Fruit fly (Drosophila melanogaster): ENCODE measurements around the gene Trmt61.

The Trmt61 gene

dm6 chr3R:26036153-26037144 is 22.8 kb upstream of the Trmt61 start (continued):
- TF ChIP-seq jigr1 (GFP tag; IDR thresholded peaks at IDR 0.05) (0 out of 3 replicates have a peak, but pooled peaks have one; percentile 24), cg (GFP tag; optimal IDR thresholded peaks at IDR 0.05) (peak; percentile 64), hbn (GFP tag; IDR thresholded peaks at IDR 0.05; ENCODE audit: partially characterized antibody) (0 out of 2 replicates have a peak, but pooled peaks have one; percentile 25), Antp (GFP tag; optimal IDR thresholded peaks at IDR 0.05) (peak; percentile 34), Scr (GFP tag; IDR thresholded peaks at IDR 0.05; ENCODE audit: partially characterized antibody) (no peak), psq (GFP tag; optimal IDR thresholded peaks at IDR 0.05) (peak; percentile 65), luna (GFP tag; optimal IDR thresholded peaks at IDR 0.05) (no peak), CG15479 (GFP tag; optimal IDR thresholded peaks at IDR 0.05) (peak; percentile 97), Hr3 (GFP tag; optimal IDR thresholded peaks at IDR 0.05) (peak; percentile 83), CG12299 (tag; optimal IDR thresholded peaks at IDR 0.05) (peak; percentile 80), peb (GFP tag; IDR thresholded peaks at IDR 0.05) (peak; percentile 61), Sox100B (GFP tag; optimal IDR thresholded peaks at IDR 0.05) (peak; percentile 96), zfh2 (GFP tag; optimal IDR thresholded peaks at IDR 0.05) (no peak), chm (GFP tag; IDR thresholded peaks at IDR 0.05) (peak; percentile 31; the same call in 1 of the 2 replicates), CG4424 (GFP tag; optimal IDR thresholded peaks at IDR 0.05) (peak; percentile 87), ase (GFP tag; IDR thresholded peaks at IDR 0.05) (no peak; the same call in 2 of the 3 replicates), CG17359 (tag; optimal IDR thresholded peaks at IDR 0.05) (peak; percentile 88), mld (GFP tag; IDR thresholded peaks at IDR 0.05; ENCODE audit: partially characterized antibody) (no peak), Kr (GFP tag; optimal IDR thresholded peaks at IDR 0.05) (peak; percentile 96), ems (GFP tag; optimal IDR thresholded peaks at IDR 0.05) (peak; percentile 51), eyg (GFP tag; optimal IDR thresholded peaks at IDR 0.05) (no peak), CG14667 (GFP tag; IDR thresholded peaks at IDR 0.05) (0 out of 2 replicates have a peak, but pooled peaks have one; percentile 27), Abd-B (GFP tag; optimal IDR thresholded peaks at IDR 0.05) (peak; percentile 69), gsb-n (tag; optimal IDR thresholded peaks at IDR 0.05) (peak; percentile 97), CG7987 (GFP tag; optimal IDR thresholded peaks at IDR 0.05) (peak; percentile 31), eve (GFP tag; optimal IDR thresholded peaks at IDR 0.05) (peak in 1 of 2 experiments; percentile 78), Ptx1 (GFP tag; IDR thresholded peaks at IDR 0.05) (peak; percentile 71), Xrp1 (GFP tag; IDR thresholded peaks at IDR 0.05) (peak; percentile 88; the same call in 1 of the 2 replicates), D (optimal IDR thresholded peaks at IDR 0.05) (peak; percentile 73), D (GFP tag; optimal IDR thresholded peaks at IDR 0.05) (peak; percentile 98), Eip74EF (GFP tag; optimal IDR thresholded peaks at IDR 0.05) (peak in 1 of 2 experiments; percentile 94), CG9609 (GFP tag; optimal IDR thresholded peaks at IDR 0.05) (peak; percentile 60), GATAe (GFP tag; conservative IDR thresholded peaks at IDR 0.05) (no peak), CG17612 (GFP tag; IDR thresholded peaks at IDR 0.05) (no peak), CG15601 (tag; optimal IDR thresholded peaks at IDR 0.05) (peak; percentile 97), Aef1 (GFP tag; IDR thresholded peaks at IDR 0.05) (0 out of 3 replicates have a peak, but pooled peaks have one; percentile 22), ham (GFP tag; IDR thresholded peaks at IDR 0.05) (no peak), jing (GFP tag; optimal IDR thresholded peaks at IDR 0.05) (peak; percentile 55), E2f2 (GFP tag; IDR thresholded peaks at IDR 0.05) (peak; percentile 44; the same call in 1 of the 2 replicates), CG8359 (GFP tag; optimal IDR thresholded peaks at IDR 0.05; ENCODE audit: borderline replicate concordance) (peak; percentile 89), dimm (GFP tag; IDR thresholded peaks at IDR 0.05) (no peak), CG8290 (GFP tag; optimal IDR thresholded peaks at IDR 0.05) (peak; percentile 88), CG8290 (tag; optimal IDR thresholded peaks at IDR 0.05) (peak in 1 of 2 experiments; percentile 97), CG14441 (GFP tag; IDR thresholded peaks at IDR 0.05) (no peak), CG13624 (GFP tag; optimal IDR thresholded peaks at IDR 0.05) (peak; percentile 24), CG4617 (GFP tag; optimal IDR thresholded peaks at IDR 0.05; ENCODE audit: borderline replicate concordance) (peak; percentile 49), HLH54F (GFP tag; optimal IDR thresholded peaks at IDR 0.05) (peak; percentile 32), Ravus (GFP tag; IDR thresholded peaks at IDR 0.05) (no peak)
